Fruit fly (Drosophila melanogaster) whole organism, embryonic: ENCODE measurements around the gene ebo.

ENCODE experiments used
- Atf-2 ChIP-seq: fragments of 200-800 bp; sonication (Bioruptor generic); optimal IDR thresholded peaks from 2 replicates; lab custom pipeline; 2016; ENCODE audit warnings: missing biosample characterization, missing genetic modification characterization
- Blimp-1 ChIP-seq: fragments of 200-800 bp; sonication (Bioruptor generic); optimal IDR thresholded peaks from 3 replicates; lab custom pipeline; 2018; ENCODE audit warnings: missing biosample characterization, missing genetic modification characterization, mild to moderate bottlenecking, moderate library complexity, missing genetic modification reagents
- CG12219 ChIP-seq: fragments of 200-800 bp; sonication (Bioruptor generic); optimal IDR thresholded peaks from 3 replicates; lab custom pipeline; 2018; ENCODE audit warnings: missing biosample characterization, mild to moderate bottlenecking, missing genetic modification characterization
- CG13424 ChIP-seq: fragments of 200-800 bp; sonication (Bioruptor generic); optimal IDR thresholded peaks from 2 replicates; lab custom pipeline; 2019; ENCODE audit warnings: missing biosample characterization, mild to moderate bottlenecking, missing genetic modification characterization, moderate library complexity
- CG14050 ChIP-seq: fragments of 200-800 bp; sonication (Bioruptor generic); IDR thresholded peaks from 3 replicates; pipeline ENCODE4 v1.3.6; 2022; ENCODE audit warnings: missing biosample characterization, missing genetic modification characterization
- CG14860 ChIP-seq: fragments of 200-800 bp; sonication (Bioruptor generic); IDR thresholded peaks from 3 replicates; pipeline ENCODE4 v1.3.6; 2022; ENCODE audit warnings: missing biosample characterization, missing genetic modification characterization; ENCODE audit not compliant: partially characterized antibody
- CG1602 ChIP-seq: fragments of 200-800 bp; sonication (Bioruptor generic); optimal IDR thresholded peaks from 3 replicates; lab custom pipeline; 2016; ENCODE audit warnings: missing biosample characterization, missing genetic modification characterization
- CG2120 ChIP-seq: fragments of 200-800 bp; sonication (Bioruptor generic); optimal IDR thresholded peaks from 3 replicates; lab custom pipeline; 2016; ENCODE audit warnings: missing biosample characterization, missing genetic modification characterization
- CG2129 ChIP-seq: fragments of 200-800 bp; sonication (Bioruptor generic); IDR thresholded peaks from 2 replicates; pipeline ENCODE4 v1.3.6; 2022; ENCODE audit warnings: missing biosample characterization, missing genetic modification characterization; ENCODE audit not compliant: partially characterized antibody
- CG34224 ChIP-seq: fragments of 200-800 bp; sonication (Bioruptor generic); IDR thresholded peaks from 3 replicates; pipeline ENCODE4 v1.3.6; 2022; ENCODE audit warnings: missing biosample characterization, missing genetic modification characterization; ENCODE audit not compliant: partially characterized antibody
- CG34422 ChIP-seq: fragments of 200-800 bp; sonication (Bioruptor generic); IDR thresholded peaks from 3 replicates; pipeline ENCODE4 v1.3.6; 2022; ENCODE audit warnings: missing biosample characterization, missing genetic modification characterization
- CG3726 ChIP-seq: fragments of 200-800 bp; sonication (Bioruptor generic); IDR thresholded peaks from 3 replicates; pipeline ENCODE4, ENCODE4 v1.3.6; 2022; ENCODE audit warnings: missing biosample characterization, missing genetic modification characterization
- CG4707 ChIP-seq: fragments of 200-800 bp; sonication (Bioruptor generic); optimal IDR thresholded peaks from 2 replicates; lab custom pipeline; 2018; ENCODE audit warnings: missing biosample characterization, mild to moderate bottlenecking, missing genetic modification characterization, moderate library complexity
- CG5180 ChIP-seq: fragments of 200-800 bp; sonication (Bioruptor generic); optimal IDR thresholded peaks from 3 replicates; lab custom pipeline; 2017; ENCODE audit warnings: missing biosample characterization, missing genetic modification characterization, mild to moderate bottlenecking, moderate library complexity, missing genetic modification reagents
- CG7745 ChIP-seq: fragments of 200-800 bp; sonication (Bioruptor generic); optimal IDR thresholded peaks from 2 replicates; lab custom pipeline; 2018; ENCODE audit warnings: missing biosample characterization, mild to moderate bottlenecking, missing genetic modification characterization, moderate library complexity
- CG8388 ChIP-seq: fragments of 200-800 bp; sonication (Bioruptor generic); optimal IDR thresholded peaks from 2 replicates; lab custom pipeline; 2019; ENCODE audit warnings: missing biosample characterization, mild to moderate bottlenecking, missing genetic modification characterization, moderate library complexity
- Camta ChIP-seq: fragments of 200-800 bp; sonication (Bioruptor generic); optimal IDR thresholded peaks from 2 replicates; lab custom pipeline; 2016; ENCODE audit warnings: missing biosample characterization, missing genetic modification characterization
- Dek ChIP-seq: fragments of 200-800 bp; sonication (Bioruptor generic); optimal IDR thresholded peaks from 3 replicates; lab custom pipeline; 2019; ENCODE audit warnings: missing biosample characterization, mild to moderate bottlenecking, missing genetic modification characterization, moderate library complexity
- E2f1 ChIP-seq: fragments of 200-800 bp; sonication (Bioruptor generic); IDR thresholded peaks from 2 replicates; pipeline ENCODE4 v1.3.6; 2022; ENCODE audit warnings: missing biosample characterization, missing genetic modification characterization
- Jarid2 ChIP-seq: fragments of 200-800 bp; sonication (Bioruptor generic); optimal IDR thresholded peaks from 3 replicates; lab custom pipeline; 2017; ENCODE audit warnings: mild to moderate bottlenecking, missing biosample characterization, missing genetic modification reagents, missing genetic modification characterization
- Lpt ChIP-seq: fragments of >200 bp; optimal IDR thresholded peaks from 2 replicates; lab custom pipeline; 2018; ENCODE audit warnings: missing biosample characterization, missing genetic modification characterization
- MBD-R2 ChIP-seq: fragments of 200-800 bp; sonication (Bioruptor generic); IDR thresholded peaks from 2 replicates; pipeline ENCODE4 v1.3.6; 2022; ENCODE audit warnings: missing biosample characterization, missing genetic modification characterization
- MESR4 ChIP-seq: fragments of 200-800 bp; sonication (Bioruptor generic); optimal IDR thresholded peaks from 2 replicates; lab custom pipeline; 2018; ENCODE audit warnings: missing biosample characterization, mild to moderate bottlenecking, missing genetic modification characterization, moderate library complexity
- Myb ChIP-seq: fragments of 200-800 bp; sonication (Bioruptor generic); optimal IDR thresholded peaks from 2 replicates; lab custom pipeline; 2016; ENCODE audit warnings: missing biosample characterization, missing genetic modification characterization
- Oli ChIP-seq: fragments of 200-800 bp; sonication (Bioruptor generic); optimal IDR thresholded peaks from 2 replicates; lab custom pipeline; 2018; ENCODE audit warnings: missing biosample characterization, mild to moderate bottlenecking, missing genetic modification characterization, moderate library complexity
- Rfx ChIP-seq: fragments of 200-800 bp; sonication (Bioruptor generic); IDR thresholded peaks from 2 replicates; pipeline ENCODE4 v1.3.6; 2022; ENCODE audit warnings: missing biosample characterization, missing genetic modification characterization
- Stat92E ChIP-seq, 3 experiments: fragments of >200 bp in 2 of 3; fragments of 200-800 bp in 1 of 3; sonication (Bioruptor generic) in 1 of 3; optimal IDR thresholded peaks; 2 replicates each; lab custom pipeline; 2017 to 2019; ENCODE audit warnings: missing biosample characterization in 3 of 3, missing genetic modification characterization in 3 of 3, mild to moderate bottlenecking in 1 of 3, moderate library complexity in 1 of 3
- Usf ChIP-seq: fragments of 200-800 bp; sonication (Bioruptor generic); optimal IDR thresholded peaks from 2 replicates; lab custom pipeline; 2017; ENCODE audit warnings: missing genotype, missing biosample characterization, missing genetic modification characterization
- Vsx1 ChIP-seq: fragments of 200-800 bp; sonication (Bioruptor generic); optimal IDR thresholded peaks from 2 replicates; lab custom pipeline; 2017; ENCODE audit warnings: missing biosample characterization, mild to moderate bottlenecking, missing genetic modification characterization, missing genetic modification reagents
- al ChIP-seq: fragments of 200-800 bp; sonication (Bioruptor generic); IDR thresholded peaks from 2 replicates; pipeline ENCODE4 v1.3.6; 2022; ENCODE audit warnings: missing biosample characterization, missing genetic modification characterization
- ato ChIP-seq: fragments of 200-800 bp; sonication (Bioruptor generic); IDR thresholded peaks from 2 replicates; pipeline ENCODE4 v1.3.6; 2022; ENCODE audit warnings: missing biosample characterization, missing genetic modification characterization; ENCODE audit not compliant: partially characterized antibody
- cad ChIP-seq: fragments of >200 bp; optimal IDR thresholded peaks from 2 replicates; lab custom pipeline; 2017; ENCODE audit warnings: missing biosample characterization, missing genetic modification characterization
- ci ChIP-seq: fragments of 200-800 bp; sonication (Bioruptor generic); IDR thresholded peaks from 3 replicates; pipeline ENCODE4 v1.3.6; 2022; ENCODE audit warnings: missing biosample characterization, missing genetic modification characterization
- dysf ChIP-seq: fragments of 200-800 bp; sonication (Bioruptor generic); IDR thresholded peaks from 3 replicates; pipeline ENCODE4 v1.3.6; 2022; ENCODE audit warnings: missing biosample characterization, missing genetic modification characterization
- ems ChIP-seq: fragments of 200-800 bp; sonication (Bioruptor generic); optimal IDR thresholded peaks from 3 replicates; lab custom pipeline; 2016; ENCODE audit warnings: missing biosample characterization, missing genetic modification characterization
- gfzf ChIP-seq: fragments of 200-800 bp; sonication (Bioruptor generic); optimal IDR thresholded peaks from 2 replicates; lab custom pipeline; 2016; ENCODE audit warnings: missing biosample characterization, mild to moderate bottlenecking, missing genetic modification characterization, moderate library complexity
- ham ChIP-seq: fragments of 200-800 bp; sonication (Bioruptor generic); IDR thresholded peaks from 2 replicates; pipeline ENCODE4 v1.3.6; 2022; ENCODE audit warnings: missing biosample characterization, missing genetic modification characterization
- inv ChIP-seq: fragments of 200-800 bp; sonication (Bioruptor generic); IDR thresholded peaks from 2 replicates; pipeline ENCODE4 v1.3.6; 2022; ENCODE audit warnings: missing biosample characterization, missing genetic modification characterization; ENCODE audit not compliant: partially characterized antibody
- lilli ChIP-seq: fragments of 200-800 bp; sonication (Bioruptor generic); optimal IDR thresholded peaks from 3 replicates; lab custom pipeline; 2016; ENCODE audit warnings: missing biosample characterization, missing genetic modification characterization
- lmd ChIP-seq: fragments of 200-800 bp; sonication (Bioruptor generic); IDR thresholded peaks from 2 replicates; pipeline ENCODE4 v1.3.6; 2022; ENCODE audit warnings: missing biosample characterization, missing genetic modification characterization
- mam ChIP-seq: fragments of 200-800 bp; sonication (Bioruptor generic); optimal IDR thresholded peaks from 3 replicates; lab custom pipeline; 2016; ENCODE audit warnings: missing biosample characterization, missing genetic modification characterization
- onecut ChIP-seq: fragments of 200-800 bp; sonication (Bioruptor generic); IDR thresholded peaks from 2 replicates; pipeline ENCODE4 v1.3.6; 2022; ENCODE audit warnings: missing biosample characterization, missing genetic modification characterization
- row ChIP-seq: fragments of 200-800 bp; sonication (Bioruptor generic); IDR thresholded peaks from 3 replicates; pipeline ENCODE4 v1.3.6; 2022; ENCODE audit warnings: missing biosample characterization, missing genetic modification characterization
- tgo ChIP-seq: fragments of 200-800 bp; sonication (Bioruptor generic); IDR thresholded peaks from 3 replicates; pipeline ENCODE4 v1.3.6; 2022; ENCODE audit warnings: missing biosample characterization, missing genetic modification characterization
- tup ChIP-seq: fragments of 200-800 bp; sonication (Bioruptor generic); optimal IDR thresholded peaks from 2 replicates; lab custom pipeline; 2016; ENCODE audit warnings: missing biosample characterization, mild to moderate bottlenecking, missing genetic modification characterization, moderate library complexity
- unpg ChIP-seq: fragments of 200-800 bp; sonication (Bioruptor generic); optimal IDR thresholded peaks from 3 replicates; lab custom pipeline; 2018; ENCODE audit warnings: missing biosample characterization, mild to moderate bottlenecking, missing genetic modification characterization, moderate library complexity

ebo gene

DNA sequence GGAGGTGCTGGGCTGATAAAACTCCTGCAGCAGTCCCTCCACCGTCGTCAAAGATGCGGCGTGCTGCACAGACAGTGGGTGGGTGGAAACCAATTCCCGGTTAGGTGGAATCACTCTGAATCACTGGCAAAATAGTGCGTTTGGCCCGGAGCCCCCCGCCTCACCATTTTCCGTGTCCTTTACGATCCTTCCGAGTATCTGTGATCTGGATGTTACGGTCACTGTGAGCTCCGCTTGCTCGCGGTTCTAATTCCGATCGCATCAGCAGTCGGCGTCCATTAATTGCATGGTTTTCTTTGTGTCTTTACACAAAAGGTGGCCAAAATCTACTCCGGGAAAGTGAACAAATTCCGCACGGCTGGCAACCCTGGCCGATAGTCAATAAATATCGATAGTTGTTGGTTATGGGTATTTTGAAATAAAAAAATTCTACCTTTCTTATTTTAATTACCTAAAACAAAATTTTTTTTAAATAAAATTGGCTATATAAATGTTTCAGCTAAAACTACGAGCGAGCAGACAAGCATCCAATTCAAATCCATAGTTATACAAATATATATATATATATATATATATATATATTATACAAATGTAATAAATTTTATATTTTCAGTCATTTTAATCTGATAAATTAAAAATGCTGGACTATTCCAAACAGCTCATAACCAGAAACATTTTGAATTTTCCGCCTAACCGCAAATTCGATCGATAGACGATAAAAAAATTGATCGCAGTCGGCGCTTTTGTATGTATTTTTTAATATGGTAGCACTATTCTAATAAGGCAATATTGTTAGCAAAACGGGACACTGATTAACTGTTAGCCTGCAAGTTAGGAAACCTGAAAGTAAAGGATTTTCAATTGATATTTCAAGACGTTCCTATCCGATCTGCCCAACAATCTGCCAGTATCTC lies at the start of gene ebo, which contains the start of gene CG13373 (continued):
- TF ChIP-seq al (GFP tag; lab: Robert Waterston, UW) (0 out of 2 replicates have a peak, but pooled peaks have one; percentile 17), mam (GFP tag; lab: Kevin White, UChicago) (peak; percentile 35), Atf-2 (GFP tag; lab: Kevin White, UChicago) (no peak), Blimp-1 (no peak), Stat92E (GFP tag; optimal IDR thresholded peaks at IDR 0.05; lab: Kevin White, UChicago) (peak in 1 of 3 experiments; percentile 15), gfzf (GFP tag; lab: Kevin White, UChicago) (peak; percentile 49), CG5180 (GFP tag; lab: Kevin White, UChicago) (no peak), Jarid2 (GFP tag; lab: Kevin White, UChicago) (no peak), CG14860 (peak; percentile 19; the same call in 2 of the 3 replicates), ems (GFP tag; lab: Kevin White, UChicago) (peak; percentile 4), CG34224 (GFP tag; lab: Robert Waterston, UW) (peak; percentile 46; the same call in 1 of the 3 replicates), cad (GFP tag; lab: Kevin White, UChicago) (no peak), inv (GFP tag; lab: Robert Waterston, UW) (peak; percentile 49; the same call in 1 of the 2 replicates), ato (GFP tag; lab: Robert Waterston, UW) (peak; percentile 16; the same call in 1 of the 2 replicates), lmd (peak; percentile 28; the same call in 1 of the 2 replicates), CG4707 (GFP tag; lab: Kevin White, UChicago) (no peak), ham (GFP tag; lab: Robert Waterston, UW) (no peak), CG12219 (GFP tag; lab: Kevin White, UChicago) (no peak), CG14050 (peak; percentile 15; the same call in 1 of the 3 replicates), CG2129 (GFP tag; lab: Robert Waterston, UW) (0 out of 2 replicates have a peak, but pooled peaks have one; percentile 18), Rfx (GFP tag; lab: Robert Waterston, UW) (peak; percentile 70), MBD-R2 (GFP tag; lab: Robert Waterston, UW) (peak; percentile 30; the same call in 1 of the 2 replicates), ci (0 out of 3 replicates have a peak, but pooled peaks have one; percentile 7), CG34422 (GFP tag; lab: Robert Waterston, UW) (peak; percentile 50; the same call in 1 of the 3 replicates), Oli (tag; lab: Kevin White, UChicago) (peak; percentile 20), CG8388 (GFP tag; lab: Kevin White, UChicago) (peak; percentile 28), Vsx1 (GFP tag; lab: Kevin White, UChicago) (no peak), unpg (GFP tag; lab: Kevin White, UChicago) (peak; percentile 56), dysf (GFP tag; lab: Robert Waterston, UW) (peak; percentile 19; the same call in 1 of the 3 replicates), row (GFP tag; lab: Robert Waterston, UW) (peak; percentile 65), MESR4 (GFP tag; lab: Kevin White, UChicago) (peak; percentile 77), CG7745 (tag; lab: Kevin White, UChicago) (no peak), Myb (GFP tag; lab: Kevin White, UChicago) (peak; percentile 11), Dek (tag; lab: Kevin White, UChicago) (peak; percentile 15), onecut (GFP tag; lab: Robert Waterston, UW) (0 out of 2 replicates have a peak, but pooled peaks have one; percentile 22), Usf (GFP tag; lab: Kevin White, UChicago) (no peak), CG1602 (GFP tag; lab: Kevin White, UChicago) (peak; percentile 31), CG3726 (no peak), tup (GFP tag; lab: Kevin White, UChicago) (no peak), Lpt (GFP tag; lab: Kevin White, UChicago) (no peak), Camta (no peak), CG13424 (tag; lab: Kevin White, UChicago) (peak; percentile 45), E2f1 (GFP tag; lab: Robert Waterston, UW) (0 out of 2 replicates have a peak, but pooled peaks have one; percentile 25), tgo (GFP tag; lab: Robert Waterston, UW) (no peak), lilli (GFP tag; lab: Kevin White, UChicago) (peak; percentile 29), CG2120 (peak; percentile 43)
